Worm (Caenorhabditis elegans): ENCODE data around the gene nlt-1.

DNA sequence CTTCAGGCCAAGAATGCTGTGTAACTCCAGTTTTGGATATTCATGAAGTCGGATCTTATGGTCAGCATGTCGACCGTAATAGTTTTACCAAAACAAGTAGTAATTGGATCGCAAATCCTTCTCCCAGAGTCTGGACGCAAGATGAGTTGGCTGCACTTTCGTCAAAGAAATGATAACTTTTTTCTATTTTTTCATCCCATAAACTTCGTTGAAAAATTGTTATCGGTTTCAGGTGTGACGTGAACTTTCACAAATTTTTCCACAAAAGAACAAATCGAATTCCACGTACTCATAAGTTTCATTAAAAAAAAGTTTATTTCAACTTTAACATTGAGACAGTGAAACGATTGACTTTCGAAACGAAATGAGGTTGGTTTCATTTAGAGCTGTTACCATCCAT lies 7.0 kb upstream of the nlt-1 start, which contains the start of gene ZK892.5:
- TF ChIP-seq nhr-76 (tag; optimal IDR thresholded peaks at IDR 0.05): no peak
- TF ChIP-seq snpc-4 (tag; optimal IDR thresholded peaks at IDR 0.05): no peak
- no peak for TF ChIP-seq mep-1 (tag; optimal IDR thresholded peaks at IDR 0.05)
- no peak for TF ChIP-seq lin-13 (tag; optimal IDR thresholded peaks at IDR 0.05)
